Fruit fly (Drosophila melanogaster) whole organism, embryonic: ENCODE results near the gene CG7183.

Experiments used
- Asciz ChIP-seq: fragments of 200-800 bp; sonication (Bioruptor generic); optimal IDR thresholded peaks from 2 replicates; lab custom pipeline; 2017; ENCODE audit warnings: missing biosample characterization, mild to moderate bottlenecking, missing genetic modification characterization, missing genetic modification reagents
- Awh ChIP-seq: fragments of 200-800 bp; sonication (Bioruptor generic); IDR thresholded peaks from 2 replicates; pipeline ENCODE4, ENCODE4 v1.3.6; 2022; ENCODE audit warnings: missing biosample characterization, missing genetic modification characterization
- Blimp-1 ChIP-seq: fragments of 200-800 bp; sonication (Bioruptor generic); optimal IDR thresholded peaks from 3 replicates; lab custom pipeline; 2018; ENCODE audit warnings: missing biosample characterization, missing genetic modification characterization, mild to moderate bottlenecking, moderate library complexity, missing genetic modification reagents
- CG10366 ChIP-seq: fragments of 200-800 bp; sonication (Bioruptor generic); IDR thresholded peaks from 2 replicates; pipeline ENCODE4 v1.3.6; 2022; ENCODE audit warnings: missing biosample characterization, missing genetic modification characterization
- CG13894 ChIP-seq: fragments of 200-800 bp; sonication (Bioruptor generic); optimal IDR thresholded peaks from 3 replicates; lab custom pipeline; 2018; ENCODE audit warnings: missing biosample characterization, mild to moderate bottlenecking, missing genetic modification characterization, moderate library complexity
- CG14965 ChIP-seq: fragments of 200-800 bp; sonication (Bioruptor generic); optimal IDR thresholded peaks from 2 replicates; lab custom pipeline; 2016; ENCODE audit warnings: missing biosample characterization, missing genetic modification characterization, borderline replicate concordance
- CG17328 ChIP-seq: fragments of 200-800 bp; sonication (Bioruptor generic); IDR thresholded peaks from 2 replicates; pipeline ENCODE4 v1.3.6; 2022; ENCODE audit warnings: missing biosample characterization, missing genetic modification characterization
- CG1832 ChIP-seq: fragments of 200-800 bp; sonication (Bioruptor generic); optimal IDR thresholded peaks from 2 replicates; lab custom pipeline; 2017; ENCODE audit warnings: missing biosample characterization, mild to moderate bottlenecking, missing genetic modification characterization, inconsistent platforms
- CG18599 ChIP-seq: fragments of 200-800 bp; sonication (Bioruptor generic); optimal IDR thresholded peaks from 3 replicates; lab custom pipeline; 2017; ENCODE audit warnings: missing biosample characterization, missing genetic modification characterization, mild to moderate bottlenecking, moderate library complexity, missing genetic modification reagents
- CG3163 ChIP-seq: fragments of 200-800 bp; sonication (Bioruptor generic); optimal IDR thresholded peaks from 3 replicates; lab custom pipeline; 2016; ENCODE audit warnings: missing biosample characterization, missing genetic modification characterization
- CG34422 ChIP-seq: fragments of 200-800 bp; sonication (Bioruptor generic); IDR thresholded peaks from 3 replicates; pipeline ENCODE4 v1.3.6; 2022; ENCODE audit warnings: missing biosample characterization, missing genetic modification characterization
- CG43689 ChIP-seq: fragments of 200-800 bp; sonication (Bioruptor generic); IDR thresholded peaks from 2 replicates; pipeline ENCODE4 v1.3.6; 2022; ENCODE audit warnings: missing biosample characterization, missing genetic modification characterization
- CG4424 ChIP-seq: fragments of 200-800 bp; sonication (Bioruptor generic); optimal IDR thresholded peaks from 3 replicates; lab custom pipeline; 2016; ENCODE audit warnings: missing biosample characterization, missing genetic modification characterization
- CG4854 ChIP-seq: fragments of 200-800 bp; sonication (Bioruptor generic); optimal IDR thresholded peaks from 2 replicates; lab custom pipeline; 2016; ENCODE audit warnings: missing biosample characterization, missing genetic modification characterization, inconsistent platforms
- CG6813 ChIP-seq: fragments of 200-800 bp; sonication (Bioruptor generic); optimal IDR thresholded peaks from 2 replicates; lab custom pipeline; 2017; ENCODE audit warnings: missing biosample characterization, missing genetic modification characterization, mild to moderate bottlenecking, moderate library complexity, missing genetic modification reagents
- CHES-1-like ChIP-seq: fragments of 200-800 bp; sonication (Bioruptor generic); optimal IDR thresholded peaks from 2 replicates; lab custom pipeline; 2016; ENCODE audit warnings: missing biosample characterization, missing genetic modification characterization
- CTCF ChIP-seq: fragments of 200-800 bp; sonication (Bioruptor generic); optimal IDR thresholded peaks from 2 replicates; lab custom pipeline; 2017; ENCODE audit warnings: missing biosample characterization, mild to moderate bottlenecking, missing genetic modification characterization, moderate library complexity
- Deaf1 ChIP-seq: fragments of 200-800 bp; optimal IDR thresholded peaks from 3 replicates; lab custom pipeline; 2019; ENCODE audit warnings: missing biosample characterization, mild to moderate bottlenecking, missing genetic modification characterization, moderate library complexity
- Dip3 ChIP-seq: fragments of 200-800 bp; sonication (Bioruptor generic); optimal IDR thresholded peaks from 3 replicates; lab custom pipeline; 2016; ENCODE audit warnings: missing biosample characterization, missing genetic modification characterization
- Doc3 ChIP-seq: fragments of 200-800 bp; sonication (Bioruptor generic); IDR thresholded peaks from 3 replicates; pipeline ENCODE4 v1.3.6; 2022; ENCODE audit warnings: missing biosample characterization, missing genetic modification characterization; ENCODE audit not compliant: partially characterized antibody
- Elba2 ChIP-seq: fragments of 200-800 bp; sonication (Bioruptor generic); optimal IDR thresholded peaks from 3 replicates; lab custom pipeline; 2016; ENCODE audit warnings: missing biosample characterization, missing genetic modification characterization
- Hand ChIP-seq: fragments of 200-800 bp; sonication (Bioruptor generic); optimal IDR thresholded peaks from 2 replicates; lab custom pipeline; 2017; ENCODE audit warnings: mild to moderate bottlenecking, missing biosample characterization, missing genetic modification reagents, missing genetic modification characterization
- Hey ChIP-seq: fragments of 200-800 bp; sonication (Bioruptor generic); optimal IDR thresholded peaks from 3 replicates; lab custom pipeline; 2018; ENCODE audit warnings: missing biosample characterization, mild to moderate bottlenecking, missing genetic modification characterization
- Jarid2 ChIP-seq: fragments of 200-800 bp; sonication (Bioruptor generic); optimal IDR thresholded peaks from 3 replicates; lab custom pipeline; 2017; ENCODE audit warnings: mild to moderate bottlenecking, missing biosample characterization, missing genetic modification reagents, missing genetic modification characterization
- Lim3 ChIP-seq: fragments of 200-800 bp; sonication (Bioruptor generic); IDR thresholded peaks from 2 replicates; pipeline ENCODE4 v1.3.6; 2022; ENCODE audit warnings: missing biosample characterization, missing genetic modification characterization
- Lpt ChIP-seq: fragments of >200 bp; optimal IDR thresholded peaks from 2 replicates; lab custom pipeline; 2018; ENCODE audit warnings: missing biosample characterization, missing genetic modification characterization
- Nf-YB ChIP-seq: fragments of 200-800 bp; sonication (Bioruptor generic); optimal IDR thresholded peaks from 3 replicates; lab custom pipeline; 2019; ENCODE audit warnings: missing biosample characterization, mild to moderate bottlenecking, missing genetic modification characterization, moderate library complexity
- Oaz ChIP-seq: fragments of 200-800 bp; sonication (Bioruptor generic); IDR thresholded peaks from 2 replicates; pipeline ENCODE4 v1.3.6; 2022; ENCODE audit warnings: missing biosample characterization, missing genetic modification characterization
- Pdp1 ChIP-seq, 2 experiments: fragments of 200-800 bp; sonication (Bioruptor generic); optimal IDR thresholded peaks; 3 replicates each; lab custom pipeline; 2016; ENCODE audit warnings: missing biosample characterization in 2 of 2, missing genetic modification characterization in 2 of 2, mild to moderate bottlenecking in 1 of 2, moderate library complexity in 1 of 2
- Poxn ChIP-seq: fragments of 200-800 bp; sonication (Bioruptor generic); IDR thresholded peaks from 2 replicates; pipeline ENCODE4 v1.3.6; 2022; ENCODE audit warnings: missing biosample characterization, missing genetic modification characterization
- Ravus ChIP-seq: fragments of 200-800 bp; sonication (Bioruptor generic); IDR thresholded peaks from 2 replicates; pipeline ENCODE4 v1.3.6; 2022; ENCODE audit warnings: missing biosample characterization, missing genetic modification characterization
- bigmax ChIP-seq: fragments of 200-800 bp; sonication (Bioruptor generic); optimal IDR thresholded peaks from 2 replicates; lab custom pipeline; 2018; ENCODE audit warnings: missing biosample characterization, mild to moderate bottlenecking, missing genetic modification characterization
- bowl ChIP-seq: fragments of 200-800 bp; sonication (Bioruptor generic); IDR thresholded peaks from 2 replicates; pipeline ENCODE4 v1.3.6; 2022; ENCODE audit warnings: missing biosample characterization, missing genetic modification characterization
- cad ChIP-seq: fragments of >200 bp; optimal IDR thresholded peaks from 2 replicates; lab custom pipeline; 2017; ENCODE audit warnings: missing biosample characterization, missing genetic modification characterization
- dm ChIP-seq: fragments of 200-800 bp; sonication (Bioruptor generic); optimal IDR thresholded peaks from 3 replicates; lab custom pipeline; 2016; ENCODE audit warnings: missing biosample characterization, missing genetic modification characterization
- dysf ChIP-seq: fragments of 200-800 bp; sonication (Bioruptor generic); IDR thresholded peaks from 3 replicates; pipeline ENCODE4 v1.3.6; 2022; ENCODE audit warnings: missing biosample characterization, missing genetic modification characterization
- en ChIP-seq: fragments of 200-800 bp; sonication (Bioruptor generic); optimal IDR thresholded peaks from 2 replicates; lab custom pipeline; 2016; ENCODE audit warnings: missing biosample characterization, missing genetic modification characterization
- exex ChIP-seq: fragments of 200-800 bp; sonication (Bioruptor generic); optimal IDR thresholded peaks from 4 replicates; lab custom pipeline; 2018; ENCODE audit warnings: missing biosample characterization, mild to moderate bottlenecking, missing genetic modification characterization, moderate library complexity
- eyg ChIP-seq: fragments of 200-800 bp; sonication (Bioruptor generic); optimal IDR thresholded peaks from 3 replicates; lab custom pipeline; 2016; ENCODE audit warnings: missing biosample characterization, missing genetic modification characterization
- gem ChIP-seq: fragments of 200-800 bp; sonication (Bioruptor generic); optimal IDR thresholded peaks from 2 replicates; lab custom pipeline; 2019; ENCODE audit warnings: missing biosample characterization, mild to moderate bottlenecking, missing genetic modification characterization, moderate library complexity
- gro ChIP-seq: fragments of 200-800 bp; sonication (Bioruptor generic); optimal IDR thresholded peaks from 2 replicates; lab custom pipeline; 2016; ENCODE audit warnings: missing biosample characterization, missing genetic modification characterization
- gsb ChIP-seq: fragments of 200-800 bp; sonication (Bioruptor generic); IDR thresholded peaks from 2 replicates; pipeline ENCODE4 v1.3.6; 2022; ENCODE audit warnings: missing biosample characterization, missing genetic modification characterization
- nau ChIP-seq: fragments of 200-800 bp; sonication (Bioruptor generic); optimal IDR thresholded peaks from 3 replicates; lab custom pipeline; 2017; ENCODE audit warnings: missing biosample characterization, mild to moderate bottlenecking, missing genetic modification characterization, missing genetic modification reagents
- oc ChIP-seq: fragments of 200-800 bp; sonication (Bioruptor generic); optimal IDR thresholded peaks from 2 replicates; lab custom pipeline; 2018; ENCODE audit warnings: missing biosample characterization, mild to moderate bottlenecking, missing genetic modification characterization, moderate library complexity
- org-1 ChIP-seq: fragments of 200-800 bp; sonication (Bioruptor generic); optimal IDR thresholded peaks from 2 replicates; lab custom pipeline; 2017; ENCODE audit warnings: missing biosample characterization, missing genetic modification characterization
- peb ChIP-seq: fragments of 200-800 bp; sonication (Bioruptor generic); IDR thresholded peaks from 2 replicates; pipeline ENCODE4 v1.3.6; 2022; ENCODE audit warnings: missing biosample characterization, missing genetic modification characterization
- pnt ChIP-seq: fragments of 200-800 bp; sonication (Bioruptor generic); optimal IDR thresholded peaks from 3 replicates; lab custom pipeline; 2016; ENCODE audit warnings: missing biosample characterization, missing genetic modification characterization
- prd ChIP-seq, 3 experiments: fragments of >200 bp in 2 of 3; fragments of 200-800 bp in 1 of 3; sonication (Bioruptor generic) in 1 of 3; optimal IDR thresholded peaks in 2 of 3; IDR thresholded peaks in 1 of 3; 2 replicates in 2 of 3; 3 replicates in 1 of 3; pipeline versions ENCODE4 v1.3.6 to Lab custom; 2017 to 2022; ENCODE audit warnings: missing biosample characterization in 1 of 3, missing genetic modification characterization in 1 of 3
- row ChIP-seq: fragments of 200-800 bp; sonication (Bioruptor generic); IDR thresholded peaks from 3 replicates; pipeline ENCODE4 v1.3.6; 2022; ENCODE audit warnings: missing biosample characterization, missing genetic modification characterization
- sim ChIP-seq: fragments of 200-800 bp; sonication (Bioruptor generic); IDR thresholded peaks from 2 replicates; pipeline ENCODE4 v1.3.6; 2022; ENCODE audit warnings: missing biosample characterization, missing genetic modification characterization
- toy ChIP-seq: fragments of 200-800 bp; sonication (Bioruptor generic); IDR thresholded peaks from 2 replicates; pipeline ENCODE4 v1.3.6; 2022; ENCODE audit warnings: missing biosample characterization, missing genetic modification characterization

CG7183 gene

dm6 chr3R:18226043-18226808 is 5.7 kb upstream of the CG7183 start, which contains the start of the genes CG7168 and Mdh2 (continued):
- TF ChIP-seq Pdp1 (GFP tag; optimal IDR thresholded peaks at IDR 0.05; lab: Kevin White, UChicago) = peak in 1 of 2 experiments; percentile 96
- no peak for TF ChIP-seq oc
- TF ChIP-seq peb (GFP tag; lab: Robert Waterston, UW) = no peak
- no peak for TF ChIP-seq Dip3 (GFP tag; lab: Kevin White, UChicago)
- TF ChIP-seq CG14965 (GFP tag; lab: Kevin White, UChicago) = no peak
- TF ChIP-seq Lpt (GFP tag; lab: Kevin White, UChicago) = no peak
- no peak for TF ChIP-seq Elba2 (GFP tag; lab: Kevin White, UChicago)
- no peak for TF ChIP-seq Hand (GFP tag; lab: Kevin White, UChicago)
- TF ChIP-seq CG4854 (GFP tag; lab: Kevin White, UChicago) = no peak
- no peak for TF ChIP-seq CG34422 (GFP tag; lab: Robert Waterston, UW)
- TF ChIP-seq Poxn (GFP tag; lab: Robert Waterston, UW) = no peak
- no peak for TF ChIP-seq Deaf1 (tag; lab: Kevin White, UChicago)
- TF ChIP-seq gro (GFP tag; lab: Kevin White, UChicago) = no peak
- TF ChIP-seq cad (GFP tag; lab: Kevin White, UChicago) = no peak
- peak; percentile 36 for TF ChIP-seq CHES-1-like (GFP tag; lab: Kevin White, UChicago)
- TF ChIP-seq row (GFP tag; lab: Robert Waterston, UW) = no peak
- no peak for TF ChIP-seq org-1
- no peak for TF ChIP-seq Asciz
- no peak for TF ChIP-seq CG13894 (tag; lab: Kevin White, UChicago)
- no peak for TF ChIP-seq sim
- no peak for TF ChIP-seq CG17328 (GFP tag; lab: Robert Waterston, UW)
- no peak for TF ChIP-seq nau
- no peak for TF ChIP-seq Oaz
- no peak for TF ChIP-seq prd (optimal IDR thresholded peaks at IDR 0.05; lab: Kevin White, UChicago)
- no peak for TF ChIP-seq prd (GFP tag; IDR thresholded peaks at IDR 0.05; lab: Robert Waterston, UW)
- TF ChIP-seq toy (GFP tag; lab: Robert Waterston, UW) = no peak
- TF ChIP-seq dysf (GFP tag; lab: Robert Waterston, UW) = no peak
- TF ChIP-seq pnt (GFP tag; lab: Kevin White, UChicago) = no peak
- no peak for TF ChIP-seq CG10366 (GFP tag; lab: Robert Waterston, UW)
- no peak for TF ChIP-seq Jarid2 (GFP tag; lab: Kevin White, UChicago)
- TF ChIP-seq CG3163 (GFP tag; lab: Kevin White, UChicago) = no peak
- TF ChIP-seq gem (tag; lab: Kevin White, UChicago) = no peak
- no peak for TF ChIP-seq dm (GFP tag; lab: Kevin White, UChicago)
- no peak for TF ChIP-seq Lim3 (GFP tag; lab: Robert Waterston, UW)
- no peak for TF ChIP-seq Blimp-1 (GFP tag; lab: Kevin White, UChicago)
- TF ChIP-seq gsb (GFP tag; lab: Robert Waterston, UW) = 0 out of 2 replicates have a peak, but pooled peaks have one; percentile 15
- TF ChIP-seq Doc3 = peak; percentile 84
- no peak for TF ChIP-seq CG6813
- TF ChIP-seq CTCF = peak; percentile 9
- TF ChIP-seq CG18599 (GFP tag; lab: Kevin White, UChicago) = no peak
- TF ChIP-seq CG1832 (GFP tag; lab: Kevin White, UChicago) = no peak
- peak; percentile 88 for TF ChIP-seq Nf-YB (GFP tag; lab: Kevin White, UChicago)
- no peak for TF ChIP-seq en
- TF ChIP-seq CG4424 (GFP tag; lab: Kevin White, UChicago) = no peak
- no peak for TF ChIP-seq Ravus (GFP tag; lab: Robert Waterston, UW)
- TF ChIP-seq CG43689 (GFP tag; lab: Robert Waterston, UW) = no peak
- TF ChIP-seq exex (tag; lab: Kevin White, UChicago) = no peak
- TF ChIP-seq bowl (GFP tag; lab: Robert Waterston, UW) = no peak
- TF ChIP-seq eyg = no peak
- no peak for TF ChIP-seq bigmax
- TF ChIP-seq Awh (GFP tag; lab: Robert Waterston, UW) = no peak
- TF ChIP-seq Hey (tag; lab: Kevin White, UChicago) = no peak
